Fruit fly (Drosophila melanogaster) whole organism, pupa: ENCODE data around the gene Lcp65Aa.
"Not testable (repeated sequence)": the region's sequence is repeated elsewhere in the genome, so short reads cannot be mapped to it uniquely, and the experiment has no call there.

Experiments used
- CG10348 ChIP-seq: fragments of 200-800 bp; sonication (Bioruptor generic); IDR thresholded peaks from 2 replicates; pipeline ENCODE4 v1.3.6; 2022; ENCODE audit warnings: missing biosample characterization, missing genetic modification characterization
- CG12605 ChIP-seq: fragments of 200-800 bp; sonication (Bioruptor generic); IDR thresholded peaks from 2 replicates; pipeline ENCODE4 v1.3.6; 2022; ENCODE audit warnings: missing biosample characterization, missing genetic modification characterization
- CG13204 ChIP-seq: fragments of 200-800 bp; sonication (Bioruptor generic); optimal IDR thresholded peaks from 2 replicates; lab custom pipeline; 2018; ENCODE audit warnings: missing biosample characterization, mild to moderate bottlenecking, missing genetic modification characterization, moderate library complexity
- CG14655 ChIP-seq: fragments of 200-800 bp; sonication (Bioruptor generic); optimal IDR thresholded peaks from 3 replicates; lab custom pipeline; 2017; ENCODE audit warnings: mild to moderate bottlenecking, missing biosample characterization, missing genetic modification reagents, missing genetic modification characterization
- CG32121 ChIP-seq: fragments of 200-800 bp; sonication (Bioruptor generic); IDR thresholded peaks from 2 replicates; pipeline ENCODE4 v1.3.6; 2022; ENCODE audit warnings: missing biosample characterization, missing genetic modification characterization
- CG34367 ChIP-seq: fragments of 200-800 bp; sonication (Bioruptor generic); optimal IDR thresholded peaks from 2 replicates; lab custom pipeline; 2018; ENCODE audit warnings: missing biosample characterization, mild to moderate bottlenecking, missing genetic modification characterization
- CG4496 ChIP-seq: fragments of 200-800 bp; sonication (Bioruptor generic); IDR thresholded peaks from 3 replicates; pipeline ENCODE4 v1.3.6; 2022; ENCODE audit warnings: missing biosample characterization, missing genetic modification characterization
- CG8301 ChIP-seq: fragments of 200-800 bp; sonication (Bioruptor generic); optimal IDR thresholded peaks from 2 replicates; lab custom pipeline; 2018; ENCODE audit warnings: missing biosample characterization, mild to moderate bottlenecking, missing genetic modification characterization
- EcR ChIP-seq: fragments of 200-800 bp; sonication (Bioruptor generic); optimal IDR thresholded peaks from 3 replicates; lab custom pipeline; 2019; ENCODE audit warnings: missing biosample characterization, missing genetic modification characterization, mild to moderate bottlenecking, moderate library complexity, missing genetic modification reagents
- Snoo ChIP-seq: fragments of 200-800 bp; sonication (Bioruptor generic); optimal IDR thresholded peaks from 3 replicates; lab custom pipeline; 2017; ENCODE audit warnings: missing biosample characterization, mild to moderate bottlenecking, missing genetic modification characterization, inconsistent platforms
- gl ChIP-seq: fragments of 200-800 bp; sonication (Bioruptor generic); optimal IDR thresholded peaks from 2 replicates; lab custom pipeline; 2018; ENCODE audit warnings: missing biosample characterization, mild to moderate bottlenecking, missing genetic modification characterization

dm6 chr3L:6147887-6148286, 3.2 kb upstream of the Lcp65Aa start, which contains the start of gene Cpr65Ax1:
- TF ChIP-seq CG10348 (GFP tag; lab: Robert Waterston, UW); CG34367 (tag; lab: Kevin White, UChicago); gl; CG4496; CG12605 (GFP tag; lab: Robert Waterston, UW); CG32121 (GFP tag; lab: Robert Waterston, UW); EcR (GFP tag; lab: Kevin White, UChicago); Snoo (tag; lab: Kevin White, UChicago); CG13204 (GFP tag; lab: Kevin White, UChicago); CG8301 (tag; lab: Kevin White, UChicago); CG14655: not testable (repeated sequence)
